Worm (Caenorhabditis elegans) whole organism, L2 larva: ENCODE measurements around the gene irld-57.
"Not testable (repeated sequence)": the region's sequence is repeated elsewhere in the genome, so short reads cannot be mapped to it uniquely, and the experiment has no call there.

Source experiments
- C34F6.9 ChIP-seq: fragments of 150-350 bp; optimal IDR thresholded peaks from 2 replicates; lab custom pipeline; 2014; ENCODE audit warnings: missing biosample characterization, missing genetic modification characterization
- F13H6.1 ChIP-seq: sonication (generic microtip); optimal IDR thresholded peaks from 2 replicates; lab custom pipeline; 2016; ENCODE audit warnings: missing genetic modification characterization, missing compliant biosample characterization
- R02D3.7 ChIP-seq: fragments of 150-350 bp; optimal IDR thresholded peaks from 2 replicates; lab custom pipeline; 2014; ENCODE audit warnings: missing biosample characterization, missing genetic modification characterization
- Y55F3AM.14 ChIP-seq: fragments of 200-800 bp; sonication (Bioruptor generic); optimal IDR thresholded peaks from 2 replicates; lab custom pipeline; 2018; ENCODE audit warnings: mild to moderate bottlenecking, missing genetic modification characterization, missing compliant biosample characterization
- alr-1 ChIP-seq: fragments of 150-350 bp; optimal IDR thresholded peaks from 2 replicates; lab custom pipeline; 2014; ENCODE audit warnings: missing biosample characterization, missing genetic modification characterization
- ama-1 ChIP-seq: fragments of 150-350 bp; optimal IDR thresholded peaks from 2 replicates; lab custom pipeline; 2018; ENCODE audit warnings: inconsistent platforms
- blmp-1 ChIP-seq: sonication (generic microtip); optimal IDR thresholded peaks from 2 replicates; lab custom pipeline; 2017; ENCODE audit warnings: missing genetic modification characterization, mild to moderate bottlenecking, missing compliant biosample characterization, antibody characterized with exemption, moderate library complexity; ENCODE audit not compliant: insufficient read depth
- ceh-82 ChIP-seq: fragments of 150-350 bp; optimal IDR thresholded peaks from 2 replicates; lab custom pipeline; 2014; ENCODE audit warnings: missing biosample characterization, missing genetic modification characterization
- egl-27 ChIP-seq: sonication (generic microtip); optimal IDR thresholded peaks from 3 replicates; lab custom pipeline; 2017; ENCODE audit warnings: missing biosample characterization, missing genetic modification reagents, missing genetic modification characterization
- elt-3 ChIP-seq: sonication (generic microtip); optimal IDR thresholded peaks from 2 replicates; lab custom pipeline; 2017; ENCODE audit warnings: missing biosample characterization, missing genetic modification characterization
- fos-1 ChIP-seq: fragments of 150-350 bp; optimal IDR thresholded peaks from 2 replicates; lab custom pipeline; 2014; ENCODE audit warnings: missing biosample characterization, missing genetic modification characterization
- gmeb-1 ChIP-seq: fragments of 150-350 bp; optimal IDR thresholded peaks from 2 replicates; lab custom pipeline; 2014; ENCODE audit warnings: missing biosample characterization, missing genetic modification characterization
- lin-11 ChIP-seq: fragments of 150-350 bp; sonication (generic microtip); optimal IDR thresholded peaks from 2 replicates; lab custom pipeline; 2014; ENCODE audit warnings: missing biosample characterization, missing genetic modification characterization, inconsistent platforms, mixed read lengths
- lin-13 ChIP-seq: fragments of 150-350 bp; optimal IDR thresholded peaks from 2 replicates; lab custom pipeline; 2014; ENCODE audit warnings: missing biosample characterization, missing genetic modification reagents, missing genetic modification characterization
- lin-39 ChIP-seq: fragments of 150-350 bp; optimal IDR thresholded peaks from 2 replicates; lab custom pipeline; 2014; ENCODE audit warnings: missing biosample characterization, missing genetic modification reagents, missing genetic modification characterization
- mab-5 ChIP-seq: fragments of 150-350 bp; optimal IDR thresholded peaks from 2 replicates; lab custom pipeline; 2014; ENCODE audit warnings: missing biosample characterization, missing genetic modification characterization
- mdl-1 ChIP-seq, 2 experiments: fragments of 150-350 bp in 1 of 2; sonication (generic microtip) in 1 of 2; optimal IDR thresholded peaks; 2 replicates each; lab custom pipeline; 2017; ENCODE audit warnings: missing biosample characterization in 2 of 2, missing genetic modification characterization in 2 of 2
- nhr-11 ChIP-seq: fragments of 150-350 bp; optimal IDR thresholded peaks from 2 replicates; lab custom pipeline; 2014; ENCODE audit warnings: missing biosample characterization, missing genetic modification characterization
- nhr-12 ChIP-seq: fragments of 150-350 bp; optimal IDR thresholded peaks from 2 replicates; lab custom pipeline; 2014; ENCODE audit warnings: missing biosample characterization, missing genetic modification characterization
- nhr-129 ChIP-seq: fragments of 150-350 bp; optimal IDR thresholded peaks from 2 replicates; lab custom pipeline; 2014; ENCODE audit warnings: missing biosample characterization, missing genetic modification characterization
- nhr-21 ChIP-seq: fragments of 150-350 bp; optimal IDR thresholded peaks from 2 replicates; lab custom pipeline; 2014; ENCODE audit warnings: missing biosample characterization, missing genetic modification characterization
- nhr-23 ChIP-seq: fragments of 150-350 bp; optimal IDR thresholded peaks from 2 replicates; lab custom pipeline; 2014; ENCODE audit warnings: missing biosample characterization, missing genetic modification reagents, missing genetic modification characterization
- nhr-237 ChIP-seq: fragments of 150-350 bp; optimal IDR thresholded peaks from 2 replicates; lab custom pipeline; 2014; ENCODE audit warnings: missing biosample characterization, missing genetic modification characterization
- nhr-25 ChIP-seq: fragments of 150-350 bp; sonication (generic microtip); optimal IDR thresholded peaks from 3 replicates; lab custom pipeline; 2014; ENCODE audit warnings: missing biosample characterization, missing genetic modification characterization
- peb-1 ChIP-seq: fragments of 150-350 bp; optimal IDR thresholded peaks from 2 replicates; lab custom pipeline; 2014; ENCODE audit warnings: missing biosample characterization, missing genetic modification characterization
- sem-4 ChIP-seq: fragments of 150-350 bp; optimal IDR thresholded peaks from 2 replicates; lab custom pipeline; 2014; ENCODE audit warnings: missing biosample characterization, missing genetic modification reagents, missing genetic modification characterization
- skn-1 ChIP-seq: sonication (generic microtip); optimal IDR thresholded peaks from 2 replicates; lab custom pipeline; 2017; ENCODE audit warnings: missing biosample characterization, missing genetic modification characterization
- sma-9 ChIP-seq, 2 experiments: fragments of 150-350 bp in 1 of 2; sonication (generic microtip) in 1 of 2; optimal IDR thresholded peaks; 2 replicates each; lab custom pipeline; 2014 to 2016; ENCODE audit warnings: missing genetic modification characterization in 2 of 2, mild to moderate bottlenecking in 1 of 2, missing biosample characterization in 1 of 2, missing compliant biosample characterization in 1 of 2, missing genetic modification reagents in 1 of 2, moderate library complexity in 1 of 2
- unc-39 ChIP-seq: fragments of 150-350 bp; optimal IDR thresholded peaks from 2 replicates; lab custom pipeline; 2014; ENCODE audit warnings: missing biosample characterization, missing genetic modification characterization
- unc-62 ChIP-seq: fragments of 150-350 bp; optimal IDR thresholded peaks from 2 replicates; lab custom pipeline; 2014; ENCODE audit warnings: missing biosample characterization, missing genetic modification reagents, missing genetic modification characterization
- zag-1 ChIP-seq: fragments of 150-350 bp; optimal IDR thresholded peaks from 2 replicates; lab custom pipeline; 2014; ENCODE audit warnings: missing biosample characterization, missing genetic modification characterization
- ztf-1 ChIP-seq: fragments of 200-800 bp; sonication (Bioruptor generic); conservative IDR thresholded peaks from 2 replicates; pipeline ENCODE4 v1.3.6; 2022; ENCODE audit warnings: missing genetic modification characterization, missing compliant biosample characterization
- ztf-11 ChIP-seq: sonication (generic microtip); optimal IDR thresholded peaks from 2 replicates; lab custom pipeline; 2017; ENCODE audit warnings: missing biosample characterization, missing genetic modification characterization
- ztf-4 ChIP-seq: fragments of 150-350 bp; optimal IDR thresholded peaks from 2 replicates; lab custom pipeline; 2014; ENCODE audit warnings: missing biosample characterization, missing genetic modification characterization

Gene irld-57

ce11 chrV:15752049-15752448 is 25.5 kb upstream of the irld-57 start, which contains the start of gene str-43:
Gene str-43, minus strand, starts transcription at chrV:15752149.
- TF ChIP-seq blmp-1 (tag; lab: Kevin White, UChicago) (no peak), nhr-21 (tag; lab: Kevin White, UChicago) (no peak), unc-39 (tag; lab: Kevin White, UChicago) (no peak), F13H6.1 (no peak), nhr-12 (no peak), lin-11 (tag; lab: Kevin White, UChicago) (no peak)
- TF ChIP-seq, all 48 proteins: peak for 0

- TF ChIP-seq sem-4 (tag; lab: Kevin White, UChicago) (no peak), ama-1 (lab: Kevin White, UChicago) (no peak), C34F6.9 (tag; lab: Kevin White, UChicago) (no peak), mdl-1 (tag; optimal IDR thresholded peaks at IDR 0.05; lab: Kevin White, UChicago) (no peak), lin-13 (no peak), ztf-11 (tag; lab: Kevin White, UChicago) (no peak), skn-1 (tag; lab: Kevin White, UChicago) (no peak), F13H6.1 (no peak), gmeb-1 (tag; lab: Kevin White, UChicago) (no peak), ztf-1 (GFP tag; lab: Robert Waterston, UW) (no peak), peb-1 (tag; lab: Kevin White, UChicago) (no peak), zag-1 (tag; lab: Kevin White, UChicago) (no peak), ztf-4 (no peak), alr-1 (no peak), blmp-1 (tag; lab: Kevin White, UChicago) (no peak), nhr-129 (tag; lab: Kevin White, UChicago) (no peak), ceh-82 (tag; lab: Kevin White, UChicago) (no peak)
- TF ChIP-seq, all 48 proteins: peak for 0
Observed at ce11 chrV:15750130-15750529, 23.6 kb upstream of the irld-57 start, which contains the start of gene str-6. Gene str-6, minus strand, starts transcription at chrV:15750230.

- not testable (repeated sequence) for TF ChIP-seq R02D3.7, elt-3, ztf-11 (tag; lab: Kevin White, UChicago)
Observed at ce11 chrV:15748343-15748742, 21.8 kb upstream of the irld-57 start, which contains the start of gene T23D5.8. Gene T23D5.8, minus strand, starts transcription at chrV:15748443.

ce11 chrV:15744366-15744765 is 17.9 kb upstream of the irld-57 start, which contains the start of gene str-19:
Gene str-19, minus strand, starts transcription at chrV:15744466.
- not testable (repeated sequence) for TF ChIP-seq ztf-1 (GFP tag; lab: Robert Waterston, UW); C34F6.9 (tag; lab: Kevin White, UChicago); sma-9 (GFP tag; optimal IDR thresholded peaks at IDR 0.05; lab: Kevin White, UChicago); sma-9 (tag; optimal IDR thresholded peaks at IDR 0.05; lab: Kevin White, UChicago)

- TF ChIP-seq unc-62 (GFP tag; lab: Kevin White, UChicago) (no peak), F13H6.1 (no peak), nhr-129 (tag; lab: Kevin White, UChicago) (no peak), C34F6.9 (tag; lab: Kevin White, UChicago) (no peak), mab-5 (tag; lab: Kevin White, UChicago) (no peak), nhr-11 (tag; lab: Kevin White, UChicago) (no peak), Y55F3AM.14 (GFP tag; lab: Kevin White, UChicago) (no peak), fos-1 (tag; lab: Kevin White, UChicago) (no peak), peb-1 (tag; lab: Kevin White, UChicago) (no peak), nhr-21 (tag; lab: Kevin White, UChicago) (no peak), zag-1 (tag; lab: Kevin White, UChicago) (no peak), nhr-237 (no peak), nhr-25 (tag; lab: Kevin White, UChicago) (no peak), skn-1 (tag; lab: Kevin White, UChicago) (no peak), lin-13 (no peak)
Observed at ce11 chrV:15741851-15742250, 15.3 kb upstream of the irld-57 start, which contains the start of gene str-18. Gene str-18, minus strand, starts transcription at chrV:15741951.

ce11 chrV:15735720-15736119 is 9.2 kb upstream of the irld-57 start, which contains the start of gene str-27:
Gene str-27, minus strand, starts transcription at chrV:15735820.
- TF ChIP-seq ztf-4, result no peak
- no peak for TF ChIP-seq nhr-23 (tag; lab: Kevin White, UChicago)
- TF ChIP-seq egl-27 (tag; lab: Kevin White, UChicago), result no peak
- no peak for TF ChIP-seq nhr-237
- no peak for TF ChIP-seq lin-39
- no peak for TF ChIP-seq unc-39 (tag; lab: Kevin White, UChicago)
- TF ChIP-seq mab-5 (tag; lab: Kevin White, UChicago), result no peak
- no peak for TF ChIP-seq sma-9 (GFP tag; optimal IDR thresholded peaks at IDR 0.05; lab: Kevin White, UChicago)
- no peak for TF ChIP-seq sma-9 (tag; optimal IDR thresholded peaks at IDR 0.05; lab: Kevin White, UChicago)
- TF ChIP-seq, all 48 proteins: peak for 0
